Worm (Caenorhabditis elegans): ENCODE measurements around the gene W02B12.13.

W02B12.13 gene

ce11 chrII:11472542-11472941, 27.5 kb downstream of the W02B12.13 start (continued):
- TF ChIP-seq snpc-3.4 (tag; optimal IDR thresholded peaks at IDR 0.05), result no peak
- TF ChIP-seq somi-1 (GFP tag; optimal IDR thresholded peaks at IDR 0.05), result peak; percentile 19
- 0 out of 2 replicates have a peak, but pooled peaks have one; percentile 40 for TF ChIP-seq dox-1 (GFP tag; IDR thresholded peaks at IDR 0.05)
- no peak for TF ChIP-seq egl-44 (GFP tag; IDR thresholded peaks at IDR 0.05)
- TF ChIP-seq fkh-3 (tag; optimal IDR thresholded peaks at IDR 0.05), result no peak
- TF ChIP-seq T07F8.4 (tag; optimal IDR thresholded peaks at IDR 0.05), result no peak
- peak; percentile 89 for TF ChIP-seq nhr-80 (tag; optimal IDR thresholded peaks at IDR 0.05)

- TF ChIP-seq atf-7 (tag; optimal IDR thresholded peaks at IDR 0.05) (peak; percentile 53), zfh-2 (GFP tag; conservative IDR thresholded peaks at IDR 0.05) (peak; percentile 69; the same call in 1 of the 2 replicates), mcd-1 (GFP tag; IDR thresholded peaks at IDR 0.05) (peak; percentile 88), C17E4.6 (GFP tag; IDR thresholded peaks at IDR 0.05) (peak; percentile 67; the same call in 1 of the 2 replicates), ets-4 (GFP tag; optimal IDR thresholded peaks at IDR 0.05) (no peak), gei-17 (GFP tag; optimal IDR thresholded peaks at IDR 0.05) (peak; percentile 64), K11D2.4 (GFP tag; IDR thresholded peaks at IDR 0.05) (peak; percentile 83), Y67H2A.10 (GFP tag; conservative IDR thresholded peaks at IDR 0.05) (no peak), athp-1 (tag; optimal IDR thresholded peaks at IDR 0.05) (no peak), B0261.1 (tag; optimal IDR thresholded peaks at IDR 0.05) (peak; percentile 3), attf-5 (GFP tag; optimal IDR thresholded peaks at IDR 0.05) (peak; percentile 78), lag-1 (GFP tag; IDR thresholded peaks at IDR 0.05) (no peak), madf-3 (GFP tag; IDR thresholded peaks at IDR 0.05) (peak; percentile 92), ztf-28 (GFP tag; IDR thresholded peaks at IDR 0.05) (no peak), ztf-18 (tag; optimal IDR thresholded peaks at IDR 0.05) (peak; percentile 99), B0035.1 (tag; optimal IDR thresholded peaks at IDR 0.05) (peak; percentile 9), lsy-27 (tag; optimal IDR thresholded peaks at IDR 0.05; ENCODE audit: borderline replicate concordance, insufficient read depth) (no peak), Y53G8AR.9 (GFP tag; conservative IDR thresholded peaks at IDR 0.05) (peak; percentile 93), xnd-1 (tag; optimal IDR thresholded peaks at IDR 0.05) (peak; percentile 61), nfyb-1 (GFP tag; IDR thresholded peaks at IDR 0.05) (peak; percentile 87), unc-130 (GFP tag; optimal IDR thresholded peaks at IDR 0.05) (peak; percentile 8), lin-40 (tag; optimal IDR thresholded peaks at IDR 0.05) (peak; percentile 88), ztf-26 (tag; optimal IDR thresholded peaks at IDR 0.05) (peak; percentile 44), ceh-91 (GFP tag; IDR thresholded peaks at IDR 0.05) (peak; percentile 35; the same call in 1 of the 2 replicates), F49E8.2 (tag; optimal IDR thresholded peaks at IDR 0.05; ENCODE audit: insufficient read depth) (peak; percentile 12), repo-1 (tag; optimal IDR thresholded peaks at IDR 0.05) (peak; percentile 70), F37B4.10 (GFP tag; IDR thresholded peaks at IDR 0.05) (no peak), D2030.7 (GFP tag; IDR thresholded peaks at IDR 0.05) (peak; percentile 80), dox-1 (GFP tag; IDR thresholded peaks at IDR 0.05) (peak; percentile 89), lir-1 (GFP tag; conservative IDR thresholded peaks at IDR 0.05) (0 out of 2 replicates have a peak, but pooled peaks have one; percentile 30), ama-1 (optimal IDR thresholded peaks at IDR 0.05) (no peak), ama-1 (GFP tag; optimal IDR thresholded peaks at IDR 0.05) (no peak), attf-3 (GFP tag; conservative IDR thresholded peaks at IDR 0.05) (peak; percentile 69), ceh-100 (GFP tag; IDR thresholded peaks at IDR 0.05) (peak; percentile 76), ekl-4 (GFP tag; IDR thresholded peaks at IDR 0.05) (peak; percentile 92), attf-6 (GFP tag; IDR thresholded peaks at IDR 0.05) (no peak), B0336.3 (GFP tag; IDR thresholded peaks at IDR 0.05) (peak; percentile 85), pbrm-1 (GFP tag; IDR thresholded peaks at IDR 0.05) (peak; percentile 90), lin-26 (GFP tag; IDR thresholded peaks at IDR 0.05) (peak; percentile 59; the same call in 1 of the 2 replicates), snpc-1.1 (tag; optimal IDR thresholded peaks at IDR 0.05; ENCODE audit: insufficient read depth) (peak; percentile 39)
Observed at ce11 chrII:11473525-11474181, 28.6 kb downstream of the W02B12.13 start, which contains the start of the genes metl-1 and W02B12.11. TSS of gene metl-1 (minus strand) at chrII:11473575. TSS of gene W02B12.11 (plus strand) at chrII:11473861.

Data from whole organism, young adult.